Worm (Caenorhabditis elegans) whole organism, mixed stage, embryonic: Measurements from ENCODE around the gene nhr-131.

Source experiments
- M03D4.4 ChIP-seq: sonication (generic microtip); optimal IDR thresholded peaks from 2 replicates; lab custom pipeline; 2017; ENCODE audit warnings: mild to moderate bottlenecking, missing genetic modification characterization, missing compliant biosample characterization
- bed-3 ChIP-seq: fragments of 200-800 bp; sonication (Bioruptor generic); optimal IDR thresholded peaks from 3 replicates; lab custom pipeline; 2018; ENCODE audit warnings: mild to moderate bottlenecking, missing genetic modification characterization, moderate library complexity, missing compliant biosample characterization
- blmp-1 ChIP-seq: fragments of 150-350 bp; optimal IDR thresholded peaks from 2 replicates; lab custom pipeline; 2014; ENCODE audit warnings: missing biosample characterization, missing genetic modification characterization
- ceh-39 ChIP-seq: fragments of 150-350 bp; optimal IDR thresholded peaks from 2 replicates; lab custom pipeline; 2014; ENCODE audit warnings: missing biosample characterization, missing genetic modification characterization
- ceh-43 ChIP-seq: fragments of 200-800 bp; sonication (Bioruptor generic); optimal IDR thresholded peaks from 2 replicates; lab custom pipeline; 2018; ENCODE audit warnings: mild to moderate bottlenecking, missing genetic modification characterization, moderate library complexity, missing compliant biosample characterization
- ces-1 ChIP-seq: fragments of 150-350 bp; optimal IDR thresholded peaks from 2 replicates; lab custom pipeline; 2014; ENCODE audit warnings: missing biosample characterization, missing genetic modification reagents, missing genetic modification characterization
- cnd-1 ChIP-seq: fragments of 200-800 bp; sonication (Bioruptor generic); optimal IDR thresholded peaks from 2 replicates; lab custom pipeline; 2018; ENCODE audit warnings: mild to moderate bottlenecking, missing genetic modification characterization, missing compliant biosample characterization
- drap-1 ChIP-seq: fragments of 200-800 bp; sonication (Bioruptor generic); optimal IDR thresholded peaks from 3 replicates; lab custom pipeline; 2018; ENCODE audit warnings: mild to moderate bottlenecking, missing genetic modification characterization, missing compliant biosample characterization
- elt-1 ChIP-seq: sonication (generic microtip); optimal IDR thresholded peaks from 2 replicates; lab custom pipeline; 2017; ENCODE audit warnings: missing genetic modification characterization, mild to moderate bottlenecking, missing compliant biosample characterization, antibody characterized with exemption, moderate library complexity, borderline replicate concordance; ENCODE audit not compliant: insufficient read depth
- elt-3 ChIP-seq: fragments of 150-350 bp; optimal IDR thresholded peaks from 2 replicates; lab custom pipeline; 2014; ENCODE audit warnings: missing biosample characterization, missing genetic modification characterization
- ham-2 ChIP-seq: fragments of 200-800 bp; sonication (Bioruptor generic); optimal IDR thresholded peaks from 2 replicates; lab custom pipeline; 2018; ENCODE audit warnings: mild to moderate bottlenecking, missing genetic modification characterization, missing compliant biosample characterization
- hlh-1 ChIP-seq: fragments of 150-350 bp; optimal IDR thresholded peaks from 2 replicates; lab custom pipeline; 2014; ENCODE audit warnings: missing biosample characterization, missing genetic modification reagents, missing genetic modification characterization
- lin-13 ChIP-seq: fragments of 150-350 bp; optimal IDR thresholded peaks from 2 replicates; lab custom pipeline; 2014; ENCODE audit warnings: missing biosample characterization, missing genetic modification characterization
- lsy-2 ChIP-seq: fragments of 150-350 bp; optimal IDR thresholded peaks from 2 replicates; lab custom pipeline; 2014; ENCODE audit warnings: missing biosample characterization, missing genetic modification characterization
- mab-5 ChIP-seq: fragments of 150-350 bp; optimal IDR thresholded peaks from 2 replicates; lab custom pipeline; 2014; ENCODE audit warnings: missing biosample characterization, missing genetic modification characterization
- mep-1 ChIP-seq: fragments of 150-350 bp; optimal IDR thresholded peaks from 2 replicates; lab custom pipeline; 2017; ENCODE audit warnings: missing biosample characterization, missing genetic modification reagents, missing genetic modification characterization, inconsistent platforms
- mls-2 ChIP-seq: sonication (generic microtip); optimal IDR thresholded peaks from 2 replicates; lab custom pipeline; 2016; ENCODE audit warnings: mild to moderate bottlenecking, missing genetic modification characterization, moderate library complexity, missing compliant biosample characterization
- nhr-12 ChIP-seq: fragments of 150-350 bp; optimal IDR thresholded peaks from 2 replicates; lab custom pipeline; 2014; ENCODE audit warnings: missing biosample characterization, missing genetic modification characterization
- nhr-237 ChIP-seq: fragments of 150-350 bp; optimal IDR thresholded peaks from 2 replicates; lab custom pipeline; 2014; ENCODE audit warnings: missing biosample characterization, missing genetic modification characterization
- nhr-28 ChIP-seq: fragments of 150-350 bp; optimal IDR thresholded peaks from 2 replicates; lab custom pipeline; 2014; ENCODE audit warnings: missing biosample characterization, missing genetic modification characterization
- nhr-76 ChIP-seq: sonication (generic microtip); optimal IDR thresholded peaks from 2 replicates; lab custom pipeline; 2017; ENCODE audit warnings: missing biosample characterization, missing genetic modification characterization
- pha-4 ChIP-seq: fragments of 150-350 bp; optimal IDR thresholded peaks from 2 replicates; lab custom pipeline; 2018; ENCODE audit warnings: missing biosample characterization, missing genetic modification reagents, missing genetic modification characterization
- sem-2 ChIP-seq: fragments of 200-800 bp; sonication (Bioruptor generic); optimal IDR thresholded peaks from 2 replicates; lab custom pipeline; 2018; ENCODE audit warnings: mild to moderate bottlenecking, missing genetic modification characterization, missing compliant biosample characterization
- snpc-4 ChIP-seq: fragments of 150-350 bp; optimal IDR thresholded peaks from 2 replicates; lab custom pipeline; 2014; ENCODE audit warnings: missing biosample characterization, missing genetic modification characterization
- sptf-1 ChIP-seq: sonication (generic microtip); optimal IDR thresholded peaks from 2 replicates; lab custom pipeline; 2017; ENCODE audit warnings: mild to moderate bottlenecking, missing genetic modification characterization, moderate library complexity, missing compliant biosample characterization
- tbx-8 ChIP-seq: fragments of 200-800 bp; sonication (Bioruptor generic); optimal IDR thresholded peaks from 2 replicates; lab custom pipeline; 2018; ENCODE audit warnings: mild to moderate bottlenecking, missing genetic modification characterization, moderate library complexity, missing compliant biosample characterization
- unc-120 ChIP-seq: sonication (generic microtip); optimal IDR thresholded peaks from 2 replicates; lab custom pipeline; 2017; ENCODE audit warnings: missing genetic modification characterization, missing compliant biosample characterization; ENCODE audit not compliant: poor library complexity, severe bottlenecking
- unc-39 ChIP-seq: fragments of 150-350 bp; optimal IDR thresholded peaks from 2 replicates; lab custom pipeline; 2014; ENCODE audit warnings: missing biosample characterization, missing genetic modification characterization
- unc-62 ChIP-seq: fragments of 150-350 bp; optimal IDR thresholded peaks from 2 replicates; lab custom pipeline; 2014; ENCODE audit warnings: missing biosample characterization, missing genetic modification reagents, missing genetic modification characterization
- zip-8 ChIP-seq: fragments of 150-350 bp; optimal IDR thresholded peaks from 2 replicates; lab custom pipeline; 2014; ENCODE audit warnings: missing biosample characterization, missing genetic modification characterization
- ztf-11 ChIP-seq: fragments of 150-350 bp; optimal IDR thresholded peaks from 2 replicates; lab custom pipeline; 2014; ENCODE audit warnings: missing biosample characterization, missing genetic modification characterization

nhr-131 gene

DNA sequence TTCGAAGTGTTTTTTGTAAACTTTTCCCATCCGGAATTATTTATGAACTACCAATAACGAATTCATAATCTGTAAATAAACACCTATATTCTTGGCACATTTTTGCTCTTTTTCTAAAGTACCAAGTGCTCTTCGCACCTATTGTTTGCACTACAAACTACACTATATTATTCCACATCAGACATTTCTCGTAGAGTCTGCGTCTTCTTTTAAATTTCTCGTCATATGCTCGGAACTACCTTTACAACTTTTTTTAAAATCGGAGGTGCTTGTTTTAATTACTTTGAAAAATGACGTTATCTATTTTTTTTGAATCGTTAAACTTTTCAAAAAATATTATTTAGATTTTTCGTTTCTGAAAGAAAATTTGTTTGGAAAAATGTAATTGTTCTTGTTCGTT is 29.4 kb upstream of the nhr-131 start, which contains the start of gene nhr-201:
TSS of gene nhr-201 (plus strand) at position 29 of the 400 bp plus-strand sequence.
- TF ChIP-seq unc-62 (GFP tag; lab: Kevin White, UChicago) = no peak
- no peak for TF ChIP-seq ces-1
- TF ChIP-seq sptf-1 (tag; lab: Kevin White, UChicago) = no peak

- TF ChIP-seq hlh-1 (tag; lab: Kevin White, UChicago) (no peak), unc-39 (tag; lab: Kevin White, UChicago) (no peak), blmp-1 (tag; lab: Kevin White, UChicago) (no peak), elt-3 (tag; lab: Kevin White, UChicago) (no peak), nhr-76 (no peak), sem-2 (GFP tag; lab: Kevin White, UChicago) (no peak), nhr-12 (no peak), ceh-39 (tag; lab: Kevin White, UChicago) (no peak), sptf-1 (tag; lab: Kevin White, UChicago) (no peak), pha-4 (tag; lab: Kevin White, UChicago) (no peak), ztf-11 (no peak), ceh-43 (GFP tag; lab: Kevin White, UChicago) (no peak), drap-1 (GFP tag; lab: Kevin White, UChicago) (no peak), lsy-2 (no peak)
- TF ChIP-seq, all 35 proteins: peak for 0
These were observed 28.8 kb upstream of the nhr-131 start for ce11 chrV:465355-465754.

DNA sequence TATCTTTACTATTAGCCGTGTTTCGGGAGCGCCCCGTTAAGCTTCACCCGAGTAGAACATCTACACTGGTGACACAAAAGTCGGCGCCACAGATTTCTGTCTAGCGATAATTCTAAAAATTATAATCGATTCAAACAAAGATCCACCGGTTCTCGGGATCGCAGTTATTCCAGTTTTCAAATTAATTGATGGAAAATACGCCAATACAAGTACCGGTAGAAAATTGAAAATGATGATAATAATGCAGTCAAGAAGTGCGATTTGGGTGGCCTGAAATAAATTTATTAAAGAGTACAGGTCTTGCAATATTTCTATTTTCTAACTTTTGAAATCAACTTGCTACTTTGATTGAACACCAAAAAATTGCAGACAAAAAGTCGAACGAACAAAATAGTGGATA is 26.7 kb upstream of the nhr-131 start:
- TF ChIP-seq ces-1 (no peak), ceh-43 (GFP tag; lab: Kevin White, UChicago) (no peak), bed-3 (no peak), mab-5 (tag; lab: Kevin White, UChicago) (no peak), sem-2 (GFP tag; lab: Kevin White, UChicago) (no peak), sptf-1 (tag; lab: Kevin White, UChicago) (no peak), nhr-28 (tag; lab: Kevin White, UChicago) (no peak), nhr-76 (no peak), zip-8 (tag; lab: Kevin White, UChicago) (no peak), mls-2 (tag; lab: Kevin White, UChicago) (no peak), ham-2 (GFP tag; lab: Kevin White, UChicago) (no peak), elt-3 (tag; lab: Kevin White, UChicago) (no peak), ceh-39 (tag; lab: Kevin White, UChicago) (no peak), cnd-1 (tag; lab: Kevin White, UChicago) (no peak), elt-1 (tag; lab: Kevin White, UChicago) (no peak), nhr-12 (no peak), unc-39 (tag; lab: Kevin White, UChicago) (no peak), mep-1 (tag; lab: Kevin White, UChicago) (no peak), lin-13 (tag; lab: Kevin White, UChicago) (no peak)
- TF ChIP-seq, all 35 proteins: peak for 0

- TF ChIP-seq mls-2 (tag; lab: Kevin White, UChicago) = no peak
- TF ChIP-seq zip-8 (tag; lab: Kevin White, UChicago) = no peak
- TF ChIP-seq unc-39 (tag; lab: Kevin White, UChicago) = no peak
- no peak for TF ChIP-seq M03D4.4 (tag; lab: Kevin White, UChicago)
- no peak for TF ChIP-seq nhr-12
- no peak for TF ChIP-seq pha-4 (tag; lab: Kevin White, UChicago)
- TF ChIP-seq nhr-237 (tag; lab: Kevin White, UChicago) = no peak
- TF ChIP-seq mab-5 (tag; lab: Kevin White, UChicago) = no peak
- TF ChIP-seq tbx-8 (GFP tag; lab: Kevin White, UChicago) = no peak
- no peak for TF ChIP-seq nhr-28 (tag; lab: Kevin White, UChicago)
- no peak for TF ChIP-seq unc-120 (tag; lab: Kevin White, UChicago)
- TF ChIP-seq unc-62 (GFP tag; lab: Kevin White, UChicago) = no peak
- TF ChIP-seq elt-3 (tag; lab: Kevin White, UChicago) = no peak
- TF ChIP-seq sem-2 (GFP tag; lab: Kevin White, UChicago) = no peak
- TF ChIP-seq bed-3 = no peak
- no peak for TF ChIP-seq lin-13 (tag; lab: Kevin White, UChicago)
- TF ChIP-seq, all 35 proteins: peak for 0
These were observed 25.7 kb upstream of the nhr-131 start, which contains the start of gene srbc-57 for ce11 chrV:468460-468859. srbc-57 (minus strand) TSS chrV:468560.

DNA sequence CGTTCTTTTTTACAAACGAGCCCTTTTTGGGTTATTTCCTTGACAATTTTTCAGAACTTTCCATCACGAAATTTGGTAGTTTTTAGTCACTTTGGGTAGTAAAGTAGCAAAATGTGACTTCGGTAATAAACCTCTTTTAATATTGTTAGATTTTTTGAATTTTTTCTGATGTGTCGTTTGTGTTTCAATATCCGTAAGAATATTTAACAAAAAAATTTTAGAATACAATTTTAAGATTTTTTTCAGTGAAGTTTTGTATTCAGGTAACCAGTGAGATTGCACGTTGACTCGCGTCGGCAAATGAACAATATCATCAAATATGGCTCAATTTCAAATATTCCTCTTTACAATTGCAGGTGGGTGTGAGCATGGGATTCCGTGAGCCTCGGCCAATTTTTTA is 21.6 kb upstream of the nhr-131 start, which contains the start of gene srt-31:
TSS of gene srt-31 (plus strand) at position 301 of the 400 bp plus-strand sequence.
- no peak for TF ChIP-seq ceh-39 (tag; lab: Kevin White, UChicago)
- no peak for TF ChIP-seq nhr-76
- TF ChIP-seq snpc-4 (tag; lab: Kevin White, UChicago) = no peak
- TF ChIP-seq tbx-8 (GFP tag; lab: Kevin White, UChicago) = no peak
- no peak for TF ChIP-seq pha-4 (tag; lab: Kevin White, UChicago)
- TF ChIP-seq unc-120 (tag; lab: Kevin White, UChicago) = no peak
- TF ChIP-seq mep-1 (tag; lab: Kevin White, UChicago) = no peak
- TF ChIP-seq hlh-1 (tag; lab: Kevin White, UChicago) = no peak
- TF ChIP-seq mls-2 (tag; lab: Kevin White, UChicago) = no peak
- TF ChIP-seq ztf-11 = no peak
- TF ChIP-seq nhr-12 = no peak
